Worm (Caenorhabditis elegans): Measurements from ENCODE around the gene D2024.4.
A peak's percentile ranks its signal among the peaks of the same experiment; 100 is the strongest.

The D2024.4 gene

DNA sequence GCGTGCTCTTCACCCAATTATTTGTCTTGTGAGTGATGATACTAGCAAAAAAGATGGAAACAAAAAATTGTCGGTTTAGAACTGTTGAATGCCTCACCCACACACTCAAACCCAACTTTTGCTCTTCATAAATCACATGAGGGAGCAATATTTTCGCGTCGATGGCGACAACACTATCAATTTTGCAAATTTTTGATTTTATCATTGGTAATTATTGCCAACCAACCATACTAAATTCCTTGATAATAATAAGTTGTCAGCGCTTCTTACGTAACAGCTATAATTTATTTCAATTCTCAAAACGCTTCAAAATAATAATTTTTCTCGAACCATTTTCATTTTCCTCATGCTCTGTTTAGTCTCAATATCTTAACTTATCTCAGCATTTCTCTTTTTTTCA is 18.3 kb upstream of the D2024.4 start:
- peak; percentile 62 for TF ChIP-seq elt-2 (tag; optimal IDR thresholded peaks at IDR 0.05)
- TF ChIP-seq lin-15B (tag; optimal IDR thresholded peaks at IDR 0.05) = no peak
- TF ChIP-seq pqm-1 (tag; optimal IDR thresholded peaks at IDR 0.05) = peak; percentile 27

DNA sequence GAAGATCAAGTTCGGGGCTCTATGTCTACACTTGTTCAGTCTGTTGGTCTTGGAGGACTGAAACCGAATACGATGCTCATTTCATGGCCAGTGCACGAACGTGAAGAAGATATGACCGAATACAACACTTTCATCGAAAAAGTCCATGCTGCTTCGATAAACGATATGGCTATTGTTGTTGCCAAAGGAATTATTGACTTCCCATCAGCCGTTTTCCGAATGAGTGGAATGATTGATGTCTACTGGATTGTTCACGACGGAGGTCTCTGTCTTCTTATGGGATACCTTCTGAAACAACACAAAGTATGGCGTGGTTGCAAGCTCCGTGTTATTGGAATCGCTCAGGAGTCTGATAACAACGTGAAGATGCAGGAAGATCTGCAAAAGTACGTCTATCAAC is 14.8 kb upstream of the D2024.4 start:
- TF ChIP-seq elt-2 (tag; optimal IDR thresholded peaks at IDR 0.05) (no peak), elt-3 (tag; optimal IDR thresholded peaks at IDR 0.05) (no peak), jun-1 (tag; optimal IDR thresholded peaks at IDR 0.05) (no peak), ama-1 (optimal IDR thresholded peaks at IDR 0.05) (no peak), nhr-25 (tag; optimal IDR thresholded peaks at IDR 0.05) (no peak), nhr-77 (tag; optimal IDR thresholded peaks at IDR 0.05) (no peak), skn-1 (tag; optimal IDR thresholded peaks at IDR 0.05) (no peak), pha-4 (tag; optimal IDR thresholded peaks at IDR 0.05) (no peak), snpc-4 (tag; optimal IDR thresholded peaks at IDR 0.05) (no peak), elt-1 (tag; optimal IDR thresholded peaks at IDR 0.05) (no peak), nhr-237 (tag; optimal IDR thresholded peaks at IDR 0.05) (no peak), ZK546.5 (tag; optimal IDR thresholded peaks at IDR 0.05) (no peak), ceh-16 (tag; optimal IDR thresholded peaks at IDR 0.05) (no peak), egl-27 (tag; optimal IDR thresholded peaks at IDR 0.05) (no peak), tbx-2 (tag; optimal IDR thresholded peaks at IDR 0.05) (no peak), aly-2 (tag; optimal IDR thresholded peaks at IDR 0.05) (no peak), mdl-1 (tag; optimal IDR thresholded peaks at IDR 0.05) (no peak), nhr-23 (tag; optimal IDR thresholded peaks at IDR 0.05) (no peak), zag-1 (tag; optimal IDR thresholded peaks at IDR 0.05) (no peak)

DNA sequence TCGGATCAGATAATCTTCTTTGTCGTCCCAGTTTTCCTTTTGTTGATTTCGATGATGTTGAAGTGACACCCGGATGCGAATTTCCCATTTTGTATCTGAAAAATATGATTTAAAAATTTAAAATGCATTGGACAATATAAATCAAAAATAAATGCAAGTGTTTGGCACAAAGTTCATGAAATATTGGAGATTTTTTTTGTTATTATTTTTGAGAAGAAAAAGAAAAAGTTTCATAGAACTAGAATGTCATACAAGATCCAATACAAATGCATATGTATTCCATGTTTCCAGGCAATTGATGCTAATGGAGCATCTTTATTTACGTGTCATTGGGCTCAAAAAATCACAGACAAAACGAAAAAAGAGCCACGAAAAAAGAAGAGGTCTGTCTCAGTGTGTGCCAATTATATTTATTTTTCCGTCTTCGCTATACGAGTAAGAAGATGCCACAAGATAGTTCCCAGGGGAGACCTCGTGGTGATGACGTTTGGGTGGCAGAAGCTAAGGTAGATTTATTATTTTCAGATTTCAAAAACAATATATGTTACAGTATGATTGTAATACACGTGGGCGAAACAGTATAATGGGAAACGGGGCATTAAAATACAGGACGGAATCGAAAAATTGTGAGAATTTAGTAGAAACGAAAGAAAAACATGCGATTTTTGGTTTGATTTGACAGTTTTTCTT is 11.5 kb upstream of the D2024.4 start, which contains the start of the genes glb-23 and R13A1.1:
Gene glb-23 (minus strand): TSS at position 101 of the 690 bp plus-strand sequence.
Gene R13A1.1 (plus strand): TSS at position 640 of the 690 bp plus-strand sequence.
- TF ChIP-seq nhr-23 (tag; optimal IDR thresholded peaks at IDR 0.05) = no peak
- TF ChIP-seq ceh-82 (tag; optimal IDR thresholded peaks at IDR 0.05) = no peak

DNA sequence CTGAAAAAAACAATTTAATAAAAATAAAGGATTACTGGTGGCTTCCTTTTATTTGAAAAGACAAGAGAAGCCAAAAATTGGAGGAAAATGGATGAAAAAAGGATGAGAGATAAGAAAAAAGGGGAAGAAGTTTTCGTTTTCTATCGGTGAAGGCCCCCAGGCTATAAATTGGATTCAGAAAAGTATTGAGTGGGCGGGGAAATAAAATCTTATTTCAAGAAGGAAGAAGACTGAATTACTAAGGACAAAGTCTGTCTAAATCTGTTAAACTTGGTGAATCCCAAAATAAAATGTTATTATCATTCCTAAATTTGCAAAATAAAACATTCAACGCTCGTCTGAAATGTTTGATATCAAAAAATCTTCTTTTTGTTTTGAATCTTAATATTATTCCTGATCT is 8.9 kb upstream of the D2024.4 start:
- TF ChIP-seq fkh-10 (GFP tag; optimal IDR thresholded peaks at IDR 0.05) (peak; percentile 18), ama-1 (optimal IDR thresholded peaks at IDR 0.05) (no peak)

DNA sequence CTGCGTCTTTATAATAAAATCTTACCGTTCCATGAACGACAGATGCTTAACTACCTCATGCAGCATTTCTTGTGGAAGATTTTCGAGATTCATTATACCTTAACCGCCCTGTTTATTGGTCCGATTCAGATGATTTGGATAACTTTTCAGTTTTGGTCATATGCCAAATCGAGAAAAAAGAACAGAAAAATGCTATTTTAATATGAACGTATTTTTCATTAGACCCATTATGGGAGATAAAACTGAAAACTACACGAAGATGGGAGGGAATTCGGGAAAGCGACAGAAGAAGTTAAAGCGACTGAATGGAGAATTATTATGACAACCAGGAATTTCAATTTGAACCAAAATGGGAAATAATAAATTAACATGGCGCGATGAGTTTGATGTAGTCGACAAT is 4.0 kb upstream of the D2024.4 start, which contains the start of gene R13A1.10:
Gene R13A1.10 (minus strand): TSS at position 101 of the 400 bp plus-strand sequence.
- TF ChIP-seq mml-1 (tag; optimal IDR thresholded peaks at IDR 0.05) (no peak), daf-12 (tag; optimal IDR thresholded peaks at IDR 0.05) (no peak), nfya-1 (tag; optimal IDR thresholded peaks at IDR 0.05; ENCODE audit: insufficient read depth) (no peak), pha-4 (tag; optimal IDR thresholded peaks at IDR 0.05) (no peak), nhr-237 (tag; optimal IDR thresholded peaks at IDR 0.05) (no peak), eor-1 (tag; optimal IDR thresholded peaks at IDR 0.05) (no peak), fos-1 (tag; optimal IDR thresholded peaks at IDR 0.05) (no peak), lsy-12 (tag; optimal IDR thresholded peaks at IDR 0.05) (no peak), nhr-25 (tag; optimal IDR thresholded peaks at IDR 0.05) (no peak), fkh-2 (tag; optimal IDR thresholded peaks at IDR 0.05) (no peak), tbx-2 (tag; optimal IDR thresholded peaks at IDR 0.05) (no peak), elt-2 (tag; optimal IDR thresholded peaks at IDR 0.05) (no peak), skn-1 (tag; optimal IDR thresholded peaks at IDR 0.05) (no peak), nhr-43 (tag; optimal IDR thresholded peaks at IDR 0.05; ENCODE audit: poor library complexity, severe bottlenecking) (no peak), unc-62 (GFP tag; optimal IDR thresholded peaks at IDR 0.05) (no peak), pqm-1 (tag; optimal IDR thresholded peaks at IDR 0.05) (no peak), ztf-11 (tag; optimal IDR thresholded peaks at IDR 0.05) (no peak), egl-27 (tag; optimal IDR thresholded peaks at IDR 0.05) (no peak), egl-5 (tag; optimal IDR thresholded peaks at IDR 0.05) (no peak)
